Fruit fly (Drosophila melanogaster) whole organism, embryonic: Measurements from ENCODE around the gene CG33643.
A peak's percentile ranks its signal among the peaks of the same experiment; 100 is the strongest.

Experiments used
- Aef1 ChIP-seq: fragments of 200-800 bp; sonication (Bioruptor generic); IDR thresholded peaks from 3 replicates; pipeline ENCODE4 v1.3.6; 2022; ENCODE audit warnings: missing biosample characterization, missing genetic modification characterization
- Atf-2 ChIP-seq: fragments of 200-800 bp; sonication (Bioruptor generic); optimal IDR thresholded peaks from 2 replicates; lab custom pipeline; 2016; ENCODE audit warnings: missing biosample characterization, missing genetic modification characterization
- CG10209 ChIP-seq: fragments of 200-800 bp; sonication (Bioruptor generic); optimal IDR thresholded peaks from 3 replicates; lab custom pipeline; 2017; ENCODE audit warnings: missing biosample characterization, mild to moderate bottlenecking, missing genetic modification characterization, missing genetic modification reagents
- CG10543 ChIP-seq: fragments of 200-800 bp; sonication (Bioruptor generic); optimal IDR thresholded peaks from 3 replicates; lab custom pipeline; 2017; ENCODE audit warnings: missing biosample characterization, mild to moderate bottlenecking, missing genetic modification characterization, moderate library complexity
- CG11093 ChIP-seq: fragments of 200-800 bp; sonication (Bioruptor generic); IDR thresholded peaks from 3 replicates; pipeline ENCODE4 v1.3.6; 2022; ENCODE audit warnings: missing biosample characterization, missing genetic modification characterization
- CG1233 ChIP-seq: fragments of 200-800 bp; sonication (Bioruptor generic); optimal IDR thresholded peaks from 4 replicates; lab custom pipeline; 2018; ENCODE audit warnings: missing biosample characterization, mild to moderate bottlenecking, missing genetic modification characterization
- CG13296 ChIP-seq: fragments of 200-800 bp; sonication (Bioruptor generic); optimal IDR thresholded peaks from 3 replicates; lab custom pipeline; 2018; ENCODE audit warnings: missing biosample characterization, mild to moderate bottlenecking, missing genetic modification characterization
- CG13894 ChIP-seq: fragments of 200-800 bp; sonication (Bioruptor generic); optimal IDR thresholded peaks from 3 replicates; lab custom pipeline; 2018; ENCODE audit warnings: missing biosample characterization, mild to moderate bottlenecking, missing genetic modification characterization, moderate library complexity
- CG14965 ChIP-seq: fragments of 200-800 bp; sonication (Bioruptor generic); optimal IDR thresholded peaks from 2 replicates; lab custom pipeline; 2016; ENCODE audit warnings: missing biosample characterization, missing genetic modification characterization, borderline replicate concordance
- CG15696 ChIP-seq: fragments of 200-800 bp; sonication (Bioruptor generic); optimal IDR thresholded peaks from 2 replicates; lab custom pipeline; 2019; ENCODE audit warnings: missing biosample characterization, mild to moderate bottlenecking, missing genetic modification characterization, moderate library complexity
- CG16813 ChIP-seq: fragments of 200-800 bp; sonication (Bioruptor generic); IDR thresholded peaks from 3 replicates; pipeline ENCODE4 v1.3.6; 2022; ENCODE audit warnings: missing biosample characterization, missing genetic modification characterization; ENCODE audit not compliant: partially characterized antibody
- CG16815 ChIP-seq: fragments of 200-800 bp; sonication (Bioruptor generic); optimal IDR thresholded peaks from 3 replicates; lab custom pipeline; 2017; ENCODE audit warnings: missing biosample characterization, mild to moderate bottlenecking, missing genetic modification characterization
- CG18476 ChIP-seq: fragments of 200-800 bp; sonication (Bioruptor generic); optimal IDR thresholded peaks from 2 replicates; lab custom pipeline; 2016; ENCODE audit warnings: missing biosample characterization, mild to moderate bottlenecking, missing genetic modification characterization
- CG2678 ChIP-seq: fragments of 200-800 bp; sonication (Bioruptor generic); optimal IDR thresholded peaks from 3 replicates; lab custom pipeline; 2019; ENCODE audit warnings: missing biosample characterization, mild to moderate bottlenecking, missing genetic modification characterization, moderate library complexity
- CG2712 ChIP-seq: fragments of 200-800 bp; optimal IDR thresholded peaks from 3 replicates; lab custom pipeline; 2019; ENCODE audit warnings: missing biosample characterization, mild to moderate bottlenecking, missing genetic modification characterization, moderate library complexity
- CG31388 ChIP-seq: fragments of 200-800 bp; sonication (Bioruptor generic); optimal IDR thresholded peaks from 2 replicates; lab custom pipeline; 2016; ENCODE audit warnings: missing biosample characterization, missing genetic modification characterization
- CG3281 ChIP-seq: fragments of 200-800 bp; sonication (Bioruptor generic); optimal IDR thresholded peaks from 3 replicates; lab custom pipeline; 2017; ENCODE audit warnings: missing biosample characterization, mild to moderate bottlenecking, missing genetic modification characterization
- CG42726 ChIP-seq: fragments of 200-800 bp; sonication (Bioruptor generic); IDR thresholded peaks from 2 replicates; pipeline ENCODE4 v1.3.6; 2022; ENCODE audit warnings: missing biosample characterization, missing genetic modification characterization; ENCODE audit not compliant: partially characterized antibody
- CG6689 ChIP-seq: fragments of 200-800 bp; sonication (Bioruptor generic); IDR thresholded peaks from 2 replicates; pipeline ENCODE4 v1.3.6; 2022; ENCODE audit warnings: missing biosample characterization, missing genetic modification characterization
- CG7963 ChIP-seq: fragments of 200-800 bp; sonication (Bioruptor generic); IDR thresholded peaks from 3 replicates; pipeline ENCODE4 v1.3.6; 2022; ENCODE audit warnings: missing biosample characterization, missing genetic modification characterization; ENCODE audit not compliant: partially characterized antibody
- CG8924 ChIP-seq: fragments of 200-800 bp; optimal IDR thresholded peaks from 3 replicates; lab custom pipeline; 2019; ENCODE audit warnings: missing biosample characterization, mild to moderate bottlenecking, missing genetic modification characterization, moderate library complexity
- D ChIP-seq, 2 experiments: fragments of 200-800 bp in 1 of 2; fragments of >200 bp in 1 of 2; sonication (Bioruptor generic) in 1 of 2; optimal IDR thresholded peaks; 2 replicates in 1 of 2; 3 replicates in 1 of 2; lab custom pipeline; 2017; ENCODE audit warnings: mild to moderate bottlenecking in 1 of 2, missing biosample characterization in 1 of 2, missing genetic modification characterization in 1 of 2, missing genetic modification reagents in 1 of 2
- D19A ChIP-seq: fragments of 200-800 bp; optimal IDR thresholded peaks from 3 replicates; lab custom pipeline; 2019; ENCODE audit warnings: missing biosample characterization, mild to moderate bottlenecking, missing genetic modification characterization, moderate library complexity
- Dbx ChIP-seq: fragments of 200-800 bp; sonication (Bioruptor generic); IDR thresholded peaks from 3 replicates; pipeline ENCODE4 v1.3.6; 2022; ENCODE audit warnings: missing biosample characterization, missing genetic modification characterization
- Dip3 ChIP-seq: fragments of 200-800 bp; sonication (Bioruptor generic); optimal IDR thresholded peaks from 3 replicates; lab custom pipeline; 2016; ENCODE audit warnings: missing biosample characterization, missing genetic modification characterization
- HHEX ChIP-seq: fragments of 200-800 bp; sonication (Bioruptor generic); optimal IDR thresholded peaks from 3 replicates; lab custom pipeline; 2017; ENCODE audit warnings: missing biosample characterization, mild to moderate bottlenecking, missing genetic modification characterization, missing genetic modification reagents
- HLH54F ChIP-seq: fragments of 200-800 bp; sonication (Bioruptor generic); optimal IDR thresholded peaks from 3 replicates; lab custom pipeline; 2016; ENCODE audit warnings: missing biosample characterization, missing genetic modification characterization
- HmgZ ChIP-seq: fragments of 200-800 bp; sonication (Bioruptor generic); optimal IDR thresholded peaks from 2 replicates; lab custom pipeline; 2018; ENCODE audit warnings: missing biosample characterization, mild to moderate bottlenecking, missing genetic modification characterization
- Max ChIP-seq: fragments of 200-800 bp; sonication (Bioruptor generic); optimal IDR thresholded peaks from 2 replicates; lab custom pipeline; 2016; ENCODE audit warnings: missing biosample characterization, mild to moderate bottlenecking, missing genetic modification characterization
- Rfx ChIP-seq: fragments of 200-800 bp; sonication (Bioruptor generic); IDR thresholded peaks from 2 replicates; pipeline ENCODE4 v1.3.6; 2022; ENCODE audit warnings: missing biosample characterization, missing genetic modification characterization
- Scr ChIP-seq: fragments of 200-800 bp; sonication (Bioruptor generic); IDR thresholded peaks from 2 replicates; pipeline ENCODE4 v1.3.6; 2022; ENCODE audit warnings: missing biosample characterization, missing genetic modification characterization; ENCODE audit not compliant: partially characterized antibody
- Side ChIP-seq: fragments of 200-800 bp; sonication (Bioruptor generic); optimal IDR thresholded peaks from 2 replicates; lab custom pipeline; 2016; ENCODE audit warnings: missing biosample characterization, missing genetic modification characterization
- Usf ChIP-seq: fragments of 200-800 bp; sonication (Bioruptor generic); optimal IDR thresholded peaks from 2 replicates; lab custom pipeline; 2017; ENCODE audit warnings: missing genotype, missing biosample characterization, missing genetic modification characterization
- crp ChIP-seq, 2 experiments: fragments of 200-800 bp; sonication (Bioruptor generic); optimal IDR thresholded peaks; 2 replicates in 1 of 2; 3 replicates in 1 of 2; lab custom pipeline; 2017; ENCODE audit warnings: missing biosample characterization in 2 of 2, missing genetic modification characterization in 2 of 2, mild to moderate bottlenecking in 1 of 2, moderate library complexity in 1 of 2
- ems ChIP-seq: fragments of 200-800 bp; sonication (Bioruptor generic); optimal IDR thresholded peaks from 3 replicates; lab custom pipeline; 2016; ENCODE audit warnings: missing biosample characterization, missing genetic modification characterization
- inv ChIP-seq: fragments of 200-800 bp; sonication (Bioruptor generic); IDR thresholded peaks from 2 replicates; pipeline ENCODE4 v1.3.6; 2022; ENCODE audit warnings: missing biosample characterization, missing genetic modification characterization; ENCODE audit not compliant: partially characterized antibody
- jing ChIP-seq: fragments of 200-800 bp; sonication (Bioruptor generic); optimal IDR thresholded peaks from 2 replicates; lab custom pipeline; 2018; ENCODE audit warnings: missing biosample characterization, mild to moderate bottlenecking, missing genetic modification characterization
- kah ChIP-seq: fragments of 200-800 bp; sonication (Bioruptor generic); optimal IDR thresholded peaks from 2 replicates; lab custom pipeline; 2018; ENCODE audit warnings: missing biosample characterization, mild to moderate bottlenecking, missing genetic modification characterization
- nom ChIP-seq: fragments of 200-800 bp; sonication (Bioruptor generic); optimal IDR thresholded peaks from 2 replicates; lab custom pipeline; 2017; ENCODE audit warnings: missing biosample characterization, missing genetic modification characterization, mild to moderate bottlenecking, moderate library complexity, missing genetic modification reagents
- pb ChIP-seq: fragments of 200-800 bp; sonication (Bioruptor generic); optimal IDR thresholded peaks from 3 replicates; lab custom pipeline; 2016; ENCODE audit warnings: missing biosample characterization, missing genetic modification characterization
- pnt ChIP-seq: fragments of 200-800 bp; sonication (Bioruptor generic); optimal IDR thresholded peaks from 3 replicates; lab custom pipeline; 2016; ENCODE audit warnings: missing biosample characterization, missing genetic modification characterization
- psq ChIP-seq: fragments of 200-800 bp; sonication (Bioruptor generic); optimal IDR thresholded peaks from 2 replicates; lab custom pipeline; 2017; ENCODE audit warnings: missing biosample characterization, missing genetic modification characterization
- row ChIP-seq: fragments of 200-800 bp; sonication (Bioruptor generic); IDR thresholded peaks from 3 replicates; pipeline ENCODE4 v1.3.6; 2022; ENCODE audit warnings: missing biosample characterization, missing genetic modification characterization
- shn ChIP-seq: fragments of 200-800 bp; sonication (Bioruptor generic); optimal IDR thresholded peaks from 3 replicates; lab custom pipeline; 2016; ENCODE audit warnings: missing biosample characterization, missing genetic modification characterization
- sima ChIP-seq: fragments of 200-800 bp; sonication (Bioruptor generic); optimal IDR thresholded peaks from 2 replicates; lab custom pipeline; 2016; ENCODE audit warnings: missing biosample characterization, missing genetic modification characterization
- slbo ChIP-seq: fragments of 200-800 bp; sonication (Bioruptor generic); IDR thresholded peaks from 2 replicates; pipeline ENCODE4 v1.3.6; 2022; ENCODE audit warnings: missing biosample characterization, missing genetic modification characterization

CG33643 gene

DNA sequence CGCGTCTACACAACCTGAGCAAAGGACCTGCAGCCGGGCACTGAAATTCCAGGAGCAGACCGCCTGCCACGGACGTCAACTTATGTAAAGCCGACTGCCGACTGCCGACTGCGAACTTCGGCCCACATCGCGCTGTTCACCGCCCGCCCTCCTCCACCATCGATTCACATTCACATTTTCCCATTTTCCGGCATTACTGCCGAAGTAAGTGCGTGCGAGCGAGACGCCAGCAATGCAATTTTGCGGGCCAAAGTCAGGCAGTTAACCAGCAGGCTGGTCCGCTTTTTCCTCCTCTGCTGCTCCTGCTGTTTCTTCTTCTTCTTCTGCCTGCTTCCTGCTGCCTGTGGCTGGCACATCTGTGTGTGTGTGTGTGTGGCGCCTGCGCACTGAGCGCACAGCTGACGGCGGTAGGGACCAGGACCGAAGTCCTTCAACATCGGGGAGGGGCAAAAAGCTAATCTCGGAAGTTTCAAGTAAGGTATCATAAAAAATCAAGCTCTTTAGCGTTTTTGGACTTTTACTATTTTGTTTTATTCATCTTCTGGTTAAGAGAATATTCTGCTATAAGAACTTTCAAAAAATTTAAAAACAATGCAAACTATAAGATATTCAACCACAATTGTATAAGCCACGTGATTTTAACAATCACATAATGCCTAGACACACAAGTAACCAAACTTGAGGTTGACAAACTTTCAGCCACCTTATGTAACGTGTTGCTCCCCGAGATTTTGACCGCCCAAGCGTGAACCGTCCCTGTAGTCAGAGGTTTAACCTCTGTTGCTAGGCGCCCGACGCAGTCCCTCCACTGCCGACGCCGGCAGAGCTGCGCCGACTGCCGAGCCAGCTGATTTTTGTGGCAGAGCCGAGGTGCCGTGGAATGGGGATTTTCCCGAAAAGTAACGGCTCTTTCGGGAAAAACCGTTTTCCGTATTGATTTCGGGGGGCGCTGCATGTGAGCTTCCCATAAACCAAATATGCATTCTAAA lies 17.2 kb downstream of the CG33643 start (continued):
- TF ChIP-seq shn (GFP tag; lab: Kevin White, UChicago) (no peak), CG2712 (tag; lab: Kevin White, UChicago) (peak; percentile 63), CG18476 (GFP tag; lab: Kevin White, UChicago) (peak; percentile 32), Atf-2 (GFP tag; lab: Kevin White, UChicago) (peak; percentile 39), row (peak; percentile 73), pnt (GFP tag; lab: Kevin White, UChicago) (peak; percentile 28), CG3281 (GFP tag; lab: Kevin White, UChicago) (peak; percentile 51), CG15696 (tag; lab: Kevin White, UChicago) (peak; percentile 73), Rfx (GFP tag; lab: Robert Waterston, UW) (peak; percentile 81), inv (GFP tag; lab: Robert Waterston, UW) (no peak; the same call in 1 of the 2 replicates), kah (GFP tag; lab: Kevin White, UChicago) (no peak), D19A (tag; lab: Kevin White, UChicago) (peak; percentile 28), crp (GFP tag; optimal IDR thresholded peaks at IDR 0.05; lab: Kevin White, UChicago) (peak in 1 of 2 experiments; percentile 56), ems (GFP tag; lab: Kevin White, UChicago) (peak; percentile 18), HLH54F (GFP tag; lab: Kevin White, UChicago) (peak; percentile 41), CG7963 (GFP tag; lab: Robert Waterston, UW) (0 out of 3 replicates have a peak, but pooled peaks have one; percentile 27), CG10209 (GFP tag; lab: Kevin White, UChicago) (peak; percentile 67), Dip3 (GFP tag; lab: Kevin White, UChicago) (peak; percentile 33), CG42726 (GFP tag; lab: Robert Waterston, UW) (0 out of 2 replicates have a peak, but pooled peaks have one; percentile 4), Dbx (GFP tag; lab: Robert Waterston, UW) (peak; percentile 66), psq (GFP tag; lab: Kevin White, UChicago) (no peak), CG8924 (tag; lab: Kevin White, UChicago) (peak; percentile 33), HHEX (GFP tag; lab: Kevin White, UChicago) (peak; percentile 21), slbo (GFP tag; lab: Robert Waterston, UW) (peak; percentile 63), CG13296 (GFP tag; lab: Kevin White, UChicago) (peak; percentile 24), Max (GFP tag; lab: Kevin White, UChicago) (peak; percentile 27), HmgZ (tag; lab: Kevin White, UChicago) (peak; percentile 21), pb (peak; percentile 29), CG16815 (peak; percentile 68), Aef1 (GFP tag; lab: Robert Waterston, UW) (peak; percentile 7; the same call in 1 of the 3 replicates), nom (GFP tag; lab: Kevin White, UChicago) (peak; percentile 58), CG16813 (GFP tag; lab: Robert Waterston, UW) (peak; percentile 46; the same call in 1 of the 3 replicates), Usf (GFP tag; lab: Kevin White, UChicago) (peak; percentile 46), CG2678 (tag; lab: Kevin White, UChicago) (peak; percentile 72), Scr (no peak), CG14965 (GFP tag; lab: Kevin White, UChicago) (no peak), CG31388 (GFP tag; lab: Kevin White, UChicago) (no peak), jing (GFP tag; lab: Kevin White, UChicago) (peak; percentile 15), CG10543 (GFP tag; lab: Kevin White, UChicago) (peak; percentile 20), Side (GFP tag; lab: Kevin White, UChicago) (peak; percentile 49), CG6689 (GFP tag; lab: Robert Waterston, UW) (peak; percentile 34; the same call in 1 of the 2 replicates), CG13894 (tag; lab: Kevin White, UChicago) (peak; percentile 59), sima (peak; percentile 11), D (optimal IDR thresholded peaks at IDR 0.05; lab: Kevin White, UChicago) (no peak), D (GFP tag; optimal IDR thresholded peaks at IDR 0.05; lab: Kevin White, UChicago) (peak; percentile 46), CG11093 (GFP tag; lab: Robert Waterston, UW) (no peak), CG1233 (GFP tag; lab: Kevin White, UChicago) (peak; percentile 52)
